Worm (Caenorhabditis elegans): ENCODE measurements around the gene W02B12.16.

DNA sequence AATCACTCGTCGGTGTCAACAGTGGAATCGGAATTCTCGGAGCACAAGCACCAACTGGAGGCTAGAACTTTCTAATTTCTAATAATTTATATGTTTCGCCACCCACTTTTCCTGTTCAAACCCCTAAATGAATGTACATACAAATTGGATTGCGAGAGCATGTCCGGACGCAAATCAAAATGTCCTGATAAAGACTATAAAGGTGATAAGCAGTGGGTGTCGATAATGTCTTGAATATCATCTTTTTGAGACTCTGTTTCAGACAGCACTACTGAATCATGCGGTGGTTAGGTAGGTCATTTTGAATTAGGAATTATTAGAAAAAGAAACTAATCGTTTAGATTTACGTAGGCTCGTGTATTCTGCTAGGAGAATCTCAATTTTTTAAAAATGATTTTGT is 27.6 kb downstream of the W02B12.16 start, which contains the start of gene W02B12.1:
- no peak for TF ChIP-seq tab-1 (GFP tag; IDR thresholded peaks at IDR 0.05)
- no peak for TF ChIP-seq ztf-29 (GFP tag; IDR thresholded peaks at IDR 0.05)
- TF ChIP-seq flt-1 (GFP tag; IDR thresholded peaks at IDR 0.05) = no peak
- TF ChIP-seq med-1 (GFP tag; optimal IDR thresholded peaks at IDR 0.05; ENCODE audit: insufficient read depth) = no peak
